Worm (Caenorhabditis elegans) whole organism, L2 larva: ENCODE results near the gene B0303.4.

Source experiments
- aly-2 ChIP-seq: fragments of 150-350 bp; optimal IDR thresholded peaks from 2 replicates; lab custom pipeline; 2014; ENCODE audit warnings: missing biosample characterization, missing genetic modification characterization
- ama-1 ChIP-seq: fragments of 150-350 bp; optimal IDR thresholded peaks from 2 replicates; lab custom pipeline; 2018; ENCODE audit warnings: inconsistent platforms
- ceh-16 ChIP-seq: fragments of 150-350 bp; optimal IDR thresholded peaks from 2 replicates; lab custom pipeline; 2014; ENCODE audit warnings: missing biosample characterization, missing genetic modification characterization
- dmd-4 ChIP-seq: sonication (generic microtip); optimal IDR thresholded peaks from 2 replicates; lab custom pipeline; 2017; ENCODE audit warnings: missing biosample characterization, missing genetic modification characterization
- egl-27 ChIP-seq: sonication (generic microtip); optimal IDR thresholded peaks from 3 replicates; lab custom pipeline; 2017; ENCODE audit warnings: missing biosample characterization, missing genetic modification reagents, missing genetic modification characterization
- peb-1 ChIP-seq: fragments of 150-350 bp; optimal IDR thresholded peaks from 2 replicates; lab custom pipeline; 2014; ENCODE audit warnings: missing biosample characterization, missing genetic modification characterization
- skn-1 ChIP-seq: sonication (generic microtip); optimal IDR thresholded peaks from 2 replicates; lab custom pipeline; 2017; ENCODE audit warnings: missing biosample characterization, missing genetic modification characterization

- TF ChIP-seq skn-1 (tag; lab: Kevin White, UChicago) (no peak), peb-1 (tag; lab: Kevin White, UChicago) (no peak), ama-1 (no peak), dmd-4 (no peak), ceh-16 (tag; lab: Kevin White, UChicago) (no peak), aly-2 (tag; lab: Kevin White, UChicago) (no peak), egl-27 (tag; lab: Kevin White, UChicago) (no peak)
Observed at ce11 chrIII:8709735-8710134, 20.1 kb downstream of the B0303.4 start.
